Worm (Caenorhabditis elegans) whole organism, L3 larva: Measurements from ENCODE around the gene cids-1.
A peak's percentile ranks its signal among the peaks of the same experiment; 100 is the strongest.

Experiments
- ceh-28 ChIP-seq: fragments of 150-350 bp; optimal IDR thresholded peaks from 2 replicates; lab custom pipeline; 2014; ENCODE audit warnings: missing biosample characterization, missing genetic modification reagents, missing genetic modification characterization
- egl-5 ChIP-seq: fragments of 150-350 bp; optimal IDR thresholded peaks from 2 replicates; lab custom pipeline; 2017; ENCODE audit warnings: missing biosample characterization, missing genetic modification reagents, missing genetic modification characterization, inconsistent platforms
- elt-2 ChIP-seq: sonication (generic microtip); optimal IDR thresholded peaks from 2 replicates; lab custom pipeline; 2016; ENCODE audit warnings: missing genetic modification reagents, mild to moderate bottlenecking, missing genetic modification characterization, missing compliant biosample characterization
- fkh-2 ChIP-seq: fragments of 150-350 bp; optimal IDR thresholded peaks from 2 replicates; lab custom pipeline; 2014; ENCODE audit warnings: missing biosample characterization, missing genetic modification reagents, missing genetic modification characterization
- hmg-11 ChIP-seq: sonication (generic microtip); optimal IDR thresholded peaks from 2 replicates; lab custom pipeline; 2016; ENCODE audit warnings: missing genetic modification characterization, missing compliant biosample characterization
- lin-39 ChIP-seq: fragments of 150-350 bp; optimal IDR thresholded peaks from 2 replicates; lab custom pipeline; 2018; ENCODE audit warnings: missing biosample characterization, missing genetic modification reagents, missing genetic modification characterization
- nfya-1 ChIP-seq: sonication (generic microtip); optimal IDR thresholded peaks from 2 replicates; lab custom pipeline; 2017; ENCODE audit warnings: missing genetic modification characterization, mild to moderate bottlenecking, missing compliant biosample characterization, antibody characterized with exemption, moderate library complexity; ENCODE audit not compliant: insufficient read depth
- nhr-12 ChIP-seq: fragments of 150-350 bp; optimal IDR thresholded peaks from 2 replicates; lab custom pipeline; 2014; ENCODE audit warnings: missing biosample characterization, missing genetic modification characterization
- nhr-67 ChIP-seq: fragments of 150-350 bp; optimal IDR thresholded peaks from 2 replicates; lab custom pipeline; 2014; ENCODE audit warnings: missing biosample characterization, missing genetic modification characterization
- pha-4 ChIP-seq: fragments of 150-350 bp; optimal IDR thresholded peaks from 2 replicates; lab custom pipeline; 2014; ENCODE audit warnings: missing biosample characterization, missing genetic modification reagents, missing genetic modification characterization
- pqm-1 ChIP-seq: fragments of 150-350 bp; optimal IDR thresholded peaks from 2 replicates; lab custom pipeline; 2017; ENCODE audit warnings: missing biosample characterization, missing genetic modification characterization, inconsistent platforms

Gene cids-1

ce11 chrIII:8287519-8287918 lies 43.3 kb downstream of the cids-1 start:
- TF ChIP-seq nhr-12 (tag; lab: Kevin White, UChicago) (no peak), hmg-11 (tag; lab: Kevin White, UChicago) (peak; percentile 18), nfya-1 (tag; lab: Kevin White, UChicago) (peak; percentile 59), lin-39 (tag; lab: Kevin White, UChicago) (peak; percentile 75)

- TF ChIP-seq egl-5 (tag; lab: Kevin White, UChicago): peak; percentile 39
- no peak for TF ChIP-seq nfya-1 (tag; lab: Kevin White, UChicago)
These were observed 44.9 kb downstream of the cids-1 start for ce11 chrIII:8289181-8289580.

ce11 chrIII:8291268-8292032 lies 47.2 kb downstream of the cids-1 start:
- TF ChIP-seq egl-5 (tag; lab: Kevin White, UChicago): peak; percentile 61
- TF ChIP-seq nhr-67 (tag; lab: Kevin White, UChicago): no peak
- peak; percentile 96 for TF ChIP-seq elt-2 (tag; lab: Kevin White, UChicago)
- no peak for TF ChIP-seq fkh-2 (tag; lab: Kevin White, UChicago)
- peak; percentile 90 for TF ChIP-seq pqm-1 (tag; lab: Kevin White, UChicago)
- TF ChIP-seq ceh-28 (tag; lab: Kevin White, UChicago): peak; percentile 24
- peak; percentile 46 for TF ChIP-seq pha-4 (tag; lab: Kevin White, UChicago)
- TF ChIP-seq lin-39 (tag; lab: Kevin White, UChicago): no peak

- TF ChIP-seq hmg-11 (tag; lab: Kevin White, UChicago) (no peak), elt-2 (tag; lab: Kevin White, UChicago) (peak; percentile 13)
These were observed 49.0 kb downstream of the cids-1 start for ce11 chrIII:8293260-8293659.
